Worm (Caenorhabditis elegans) whole organism, L4 larva: ENCODE results near the gene tax-6.
A peak's percentile ranks its signal among the peaks of the same experiment; 100 is the strongest.

Experiments
- D1046.2 ChIP-seq: fragments of 200-800 bp; sonication (Bioruptor generic); IDR thresholded peaks from 2 replicates; pipeline ENCODE4 v1.3.6; 2022; ENCODE audit warnings: missing genetic modification characterization, missing compliant biosample characterization
- F26F4.8 ChIP-seq: fragments of 200-800 bp; sonication (Bioruptor generic); conservative IDR thresholded peaks from 2 replicates; pipeline ENCODE4 v1.3.6; 2022; ENCODE audit warnings: missing genetic modification characterization, missing compliant biosample characterization
- F37D6.2 ChIP-seq: sonication (generic microtip); optimal IDR thresholded peaks from 2 replicates; lab custom pipeline; 2016; ENCODE audit warnings: mild to moderate bottlenecking, missing genetic modification characterization, missing compliant biosample characterization
- Y105C5A.15 ChIP-seq: fragments of 200-800 bp; sonication (Bioruptor generic); IDR thresholded peaks from 2 replicates; pipeline ENCODE4 v1.3.6; 2022; ENCODE audit warnings: missing genetic modification characterization, missing compliant biosample characterization
- ZK546.5 ChIP-seq, 2 experiments: sonication (generic microtip); optimal IDR thresholded peaks; 2 replicates each; lab custom pipeline; 2017; ENCODE audit warnings: missing biosample characterization in 2 of 2, missing genetic modification characterization in 2 of 2
- ama-1 ChIP-seq: fragments of 150-350 bp; optimal IDR thresholded peaks from 2 replicates; lab custom pipeline; 2014; ENCODE audit warnings: inconsistent platforms, mixed read lengths
- ceh-20 ChIP-seq: fragments of 200-800 bp; sonication (Bioruptor generic); IDR thresholded peaks from 2 replicates; pipeline ENCODE4 v1.3.6; 2022; ENCODE audit warnings: missing genetic modification reagents, missing genetic modification characterization, missing compliant biosample characterization
- ceh-28 ChIP-seq: fragments of 150-350 bp; optimal IDR thresholded peaks from 2 replicates; lab custom pipeline; 2014; ENCODE audit warnings: missing biosample characterization, missing genetic modification reagents, missing genetic modification characterization
- ceh-32 ChIP-seq: sonication (generic microtip); optimal IDR thresholded peaks from 2 replicates; lab custom pipeline; 2016; ENCODE audit warnings: mild to moderate bottlenecking, missing genetic modification characterization, missing compliant biosample characterization; ENCODE audit not compliant: poor library complexity
- ceh-62 ChIP-seq: sonication (generic microtip); optimal IDR thresholded peaks from 2 replicates; lab custom pipeline; 2017; ENCODE audit warnings: missing biosample characterization, missing genetic modification characterization
- ces-1 ChIP-seq: fragments of 150-350 bp; sonication (generic microtip); optimal IDR thresholded peaks from 4 replicates; lab custom pipeline; 2014; ENCODE audit warnings: missing biosample characterization, missing genetic modification reagents, missing genetic modification characterization
- cey-2 ChIP-seq: sonication (generic microtip); optimal IDR thresholded peaks from 3 replicates; lab custom pipeline; 2017; ENCODE audit warnings: missing genetic modification characterization, mild to moderate bottlenecking, missing compliant biosample characterization, antibody characterized with exemption, borderline replicate concordance; ENCODE audit not compliant: insufficient read depth
- daf-19 ChIP-seq: fragments of 200-800 bp; sonication (Bioruptor generic); conservative IDR thresholded peaks from 2 replicates; pipeline ENCODE4 v1.3.6; 2022; ENCODE audit warnings: missing genetic modification characterization, missing compliant biosample characterization
- daf-8 ChIP-seq: fragments of 200-800 bp; sonication (Bioruptor generic); IDR thresholded peaks from 2 replicates; pipeline ENCODE4 v1.3.6; 2022; ENCODE audit warnings: missing genetic modification characterization, missing compliant biosample characterization
- dmd-6 ChIP-seq: fragments of 200-800 bp; sonication (Bioruptor generic); IDR thresholded peaks from 2 replicates; pipeline ENCODE4 v1.3.6; 2022; ENCODE audit warnings: missing genetic modification reagents, missing genetic modification characterization, missing compliant biosample characterization
- dmd-9 ChIP-seq: fragments of 200-800 bp; sonication (Bioruptor generic); IDR thresholded peaks from 2 replicates; pipeline ENCODE4 v1.3.6; 2022; ENCODE audit warnings: missing genetic modification reagents, missing genetic modification characterization, missing compliant biosample characterization
- dpl-1 ChIP-seq: fragments of 150-350 bp; optimal IDR thresholded peaks from 2 replicates; lab custom pipeline; 2014; ENCODE audit warnings: missing biosample characterization, missing genetic modification reagents, missing genetic modification characterization
- duxl-1 ChIP-seq: sonication (generic microtip); optimal IDR thresholded peaks from 2 replicates; lab custom pipeline; 2016; ENCODE audit warnings: mild to moderate bottlenecking, missing genetic modification characterization, moderate library complexity, missing compliant biosample characterization; ENCODE audit not compliant: poor library complexity
- egl-43 ChIP-seq: fragments of 200-800 bp; sonication (Bioruptor generic); IDR thresholded peaks from 2 replicates; pipeline ENCODE4 v1.3.6; 2022; ENCODE audit warnings: missing genetic modification reagents, missing genetic modification characterization, missing compliant biosample characterization
- fkh-10 ChIP-seq: fragments of 150-350 bp; optimal IDR thresholded peaks from 2 replicates; lab custom pipeline; 2014; ENCODE audit warnings: missing biosample characterization, missing genetic modification reagents, missing genetic modification characterization
- fos-1 ChIP-seq: fragments of 150-350 bp; optimal IDR thresholded peaks from 2 replicates; lab custom pipeline; 2014; ENCODE audit warnings: missing biosample characterization, missing genetic modification characterization
- hmg-1.1 ChIP-seq: fragments of 200-800 bp; sonication (Bioruptor generic); IDR thresholded peaks from 2 replicates; pipeline ENCODE4 v1.3.6; 2022; ENCODE audit warnings: missing genetic modification reagents, missing genetic modification characterization, missing compliant biosample characterization
- lim-7 ChIP-seq: fragments of 200-800 bp; sonication (Bioruptor generic); IDR thresholded peaks from 2 replicates; pipeline ENCODE4 v1.3.6; 2022; ENCODE audit warnings: missing genetic modification characterization, missing compliant biosample characterization
- lin-1 ChIP-seq: fragments of 200-800 bp; sonication (Bioruptor generic); IDR thresholded peaks from 2 replicates; pipeline ENCODE4 v1.3.6; 2022; ENCODE audit warnings: missing genetic modification reagents, missing genetic modification characterization, missing compliant biosample characterization
- lin-15B ChIP-seq: fragments of 150-350 bp; sonication (generic microtip); optimal IDR thresholded peaks from 3 replicates; lab custom pipeline; 2014; ENCODE audit warnings: missing biosample characterization, missing genetic modification characterization
- lin-29 ChIP-seq: fragments of 200-800 bp; sonication (Bioruptor generic); IDR thresholded peaks from 2 replicates; pipeline ENCODE4 v1.3.6; 2022; ENCODE audit warnings: missing genetic modification reagents, missing genetic modification characterization, missing compliant biosample characterization
- lin-38 ChIP-seq: fragments of 200-800 bp; sonication (Bioruptor generic); IDR thresholded peaks from 2 replicates; pipeline ENCODE4 v1.3.6; 2022; ENCODE audit warnings: missing genetic modification reagents, missing genetic modification characterization, missing compliant biosample characterization
- lir-3 ChIP-seq: sonication (generic microtip); optimal IDR thresholded peaks from 2 replicates; lab custom pipeline; 2016; ENCODE audit warnings: mild to moderate bottlenecking, missing genetic modification characterization, missing compliant biosample characterization
- madf-5 ChIP-seq, 2 experiments: fragments of 200-800 bp; sonication (Bioruptor generic); IDR thresholded peaks; 2 replicates each; pipeline ENCODE4 v1.3.6; 2022; ENCODE audit warnings: missing compliant biosample characterization in 2 of 2, missing genetic modification characterization in 2 of 2
- mdt-29 ChIP-seq: fragments of 200-800 bp; sonication (Bioruptor generic); IDR thresholded peaks from 2 replicates; pipeline ENCODE4 v1.3.6; 2022; ENCODE audit warnings: missing genetic modification reagents, missing genetic modification characterization, missing compliant biosample characterization
- mes-2 ChIP-seq: sonication (generic microtip); optimal IDR thresholded peaks from 2 replicates; lab custom pipeline; 2016; ENCODE audit warnings: missing genotype, mild to moderate bottlenecking, missing genetic modification characterization, missing compliant biosample characterization; ENCODE audit not compliant: poor library complexity, severe bottlenecking
- nhr-10 ChIP-seq: fragments of 150-350 bp; optimal IDR thresholded peaks from 2 replicates; lab custom pipeline; 2014; ENCODE audit warnings: missing biosample characterization, missing genetic modification characterization
- nhr-102 ChIP-seq: sonication (generic microtip); optimal IDR thresholded peaks from 2 replicates; lab custom pipeline; 2016; ENCODE audit warnings: mild to moderate bottlenecking, missing genetic modification characterization, moderate library complexity, missing compliant biosample characterization
- nhr-41 ChIP-seq: fragments of 200-800 bp; sonication (Bioruptor generic); IDR thresholded peaks from 2 replicates; pipeline ENCODE4 v1.3.6; 2022; ENCODE audit warnings: missing genetic modification reagents, missing genetic modification characterization, missing compliant biosample characterization
- nhr-48 ChIP-seq: sonication (generic microtip); optimal IDR thresholded peaks from 2 replicates; lab custom pipeline; 2016; ENCODE audit warnings: mild to moderate bottlenecking, missing genetic modification characterization, missing compliant biosample characterization
- nhr-76 ChIP-seq: fragments of 150-350 bp; optimal IDR thresholded peaks from 2 replicates; lab custom pipeline; 2014; ENCODE audit warnings: missing biosample characterization, missing genetic modification characterization
- pqm-1 ChIP-seq: sonication (generic microtip); optimal IDR thresholded peaks from 2 replicates; lab custom pipeline; 2017; ENCODE audit warnings: missing biosample characterization, missing genetic modification characterization
- rbr-2 ChIP-seq: sonication (generic microtip); optimal IDR thresholded peaks from 2 replicates; lab custom pipeline; 2016; ENCODE audit warnings: missing genotype, missing genetic modification characterization, missing compliant biosample characterization
- saeg-2 ChIP-seq: fragments of 200-800 bp; sonication (Bioruptor generic); IDR thresholded peaks from 2 replicates; pipeline ENCODE4 v1.3.6; 2022; ENCODE audit warnings: missing genetic modification reagents, missing genetic modification characterization, missing compliant biosample characterization
- sdz-12 ChIP-seq: fragments of 200-800 bp; sonication (Bioruptor generic); optimal IDR thresholded peaks from 2 replicates; lab custom pipeline; 2018; ENCODE audit warnings: mild to moderate bottlenecking, missing genetic modification characterization, missing compliant biosample characterization
- set-16 ChIP-seq: fragments of 200-800 bp; sonication (Bioruptor generic); IDR thresholded peaks from 2 replicates; pipeline ENCODE4 v1.3.6; 2022; ENCODE audit warnings: missing genetic modification reagents, missing genetic modification characterization, missing compliant biosample characterization
- snpc-4 ChIP-seq: fragments of 150-350 bp; optimal IDR thresholded peaks from 2 replicates; lab custom pipeline; 2014; ENCODE audit warnings: missing biosample characterization, missing genetic modification characterization
- spr-3 ChIP-seq: fragments of 200-800 bp; sonication (Bioruptor generic); optimal IDR thresholded peaks from 2 replicates; lab custom pipeline; 2018; ENCODE audit warnings: mild to moderate bottlenecking, missing genetic modification characterization, missing compliant biosample characterization
- tra-1 ChIP-seq: fragments of 200-800 bp; sonication (Bioruptor generic); IDR thresholded peaks from 2 replicates; pipeline ENCODE4 v1.3.6; 2022; ENCODE audit warnings: missing genetic modification reagents, missing genetic modification characterization, missing compliant biosample characterization
- unc-130 ChIP-seq: sonication (generic microtip); optimal IDR thresholded peaks from 2 replicates; lab custom pipeline; 2016; ENCODE audit warnings: missing genetic modification reagents, missing genetic modification characterization, missing compliant biosample characterization
- unc-62 ChIP-seq, 3 experiments: fragments of 150-350 bp in 1 of 3; sonication (generic microtip); optimal IDR thresholded peaks in 2 of 3; peaks in 1 of 3; 1 replicate in 1 of 3; 2 replicates in 2 of 3; lab custom pipeline; 2014 to 2017; ENCODE audit warnings: missing biosample characterization in 3 of 3, missing genetic modification characterization in 3 of 3, missing genetic modification reagents in 3 of 3, missing genotype in 1 of 3
- vab-7 ChIP-seq: fragments of 200-800 bp; sonication (Bioruptor generic); IDR thresholded peaks from 2 replicates; pipeline ENCODE4 v1.3.6; 2022; ENCODE audit warnings: missing genetic modification reagents, missing genetic modification characterization, missing compliant biosample characterization
- zfp-2 ChIP-seq: sonication (generic microtip); optimal IDR thresholded peaks from 2 replicates; lab custom pipeline; 2016; ENCODE audit warnings: mild to moderate bottlenecking, missing genetic modification characterization, missing compliant biosample characterization
- zip-11 ChIP-seq: fragments of 200-800 bp; sonication (Bioruptor generic); IDR thresholded peaks from 2 replicates; pipeline ENCODE4 v1.3.6; 2022; ENCODE audit warnings: missing genetic modification characterization, missing compliant biosample characterization
- zip-2 ChIP-seq: fragments of 150-350 bp; optimal IDR thresholded peaks from 2 replicates; lab custom pipeline; 2014; ENCODE audit warnings: missing biosample characterization, missing genetic modification characterization
- ztf-7 ChIP-seq: fragments of 150-350 bp; optimal IDR thresholded peaks from 2 replicates; lab custom pipeline; 2014; ENCODE audit warnings: missing biosample characterization, missing genetic modification characterization

Gene tax-6

DNA sequence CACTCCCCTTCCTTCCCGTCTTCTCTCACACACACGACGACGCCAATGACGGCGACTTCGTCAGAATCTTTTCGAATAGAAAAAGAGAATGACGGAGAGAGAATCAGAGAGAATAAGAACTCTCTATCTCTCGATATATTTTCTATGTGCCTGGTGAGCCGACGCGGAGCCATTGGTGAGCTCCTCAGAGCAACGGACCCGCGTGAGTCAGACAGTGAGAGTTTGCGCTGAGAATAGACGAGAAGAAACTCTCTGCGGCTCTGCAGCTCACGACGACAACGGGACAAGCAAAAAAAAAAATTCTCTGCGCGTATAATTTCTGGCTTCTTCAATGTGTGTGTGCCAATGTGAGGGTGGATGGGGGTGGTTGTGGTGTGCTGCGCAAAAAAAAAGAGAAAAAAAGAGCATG, 1.4 kb downstream of the tax-6 start (continued):
- no peak for TF ChIP-seq lin-38
- TF ChIP-seq nhr-76: no peak
- no peak for TF ChIP-seq nhr-10 (tag; lab: Kevin White, UChicago)
- TF ChIP-seq ZK546.5 (tag; optimal IDR thresholded peaks at IDR 0.05; lab: Kevin White, UChicago): no peak
- no peak for TF ChIP-seq sdz-12 (GFP tag; lab: Kevin White, UChicago)
- no peak for TF ChIP-seq lin-29 (GFP tag; lab: Robert Waterston, UW)
- no peak for TF ChIP-seq ceh-32
- TF ChIP-seq spr-3 (GFP tag; lab: Kevin White, UChicago): no peak
- no peak for TF ChIP-seq lin-15B (tag; lab: Kevin White, UChicago)
- no peak for TF ChIP-seq daf-19 (GFP tag; lab: Robert Waterston, UW)
- no peak for TF ChIP-seq ceh-28
- peak; percentile 69 for TF ChIP-seq set-16 (GFP tag; lab: Robert Waterston, UW)
- TF ChIP-seq lir-3: no peak
- TF ChIP-seq duxl-1: no peak
- TF ChIP-seq ztf-7: no peak
- peak; percentile 29; the same call in 1 of the 2 replicates for TF ChIP-seq dmd-6 (GFP tag; lab: Robert Waterston, UW)
- no peak for TF ChIP-seq dmd-9
- no peak for TF ChIP-seq fos-1
- peak in 1 of 2 experiments; percentile 69 for TF ChIP-seq unc-62 (GFP tag; optimal IDR thresholded peaks at IDR 0.05 in 1 of 2; lab: Kevin White, UChicago)
- no peak for TF ChIP-seq unc-62 (tag; optimal IDR thresholded peaks at IDR 0.05; lab: Kevin White, UChicago)
- no peak for TF ChIP-seq nhr-102 (tag; lab: Kevin White, UChicago)
- TF ChIP-seq zip-2 (tag; lab: Kevin White, UChicago): no peak
- no peak for TF ChIP-seq ces-1 (GFP tag; lab: Kevin White, UChicago)
- no peak for TF ChIP-seq unc-130
- TF ChIP-seq D1046.2 (GFP tag; lab: Robert Waterston, UW): no peak
- TF ChIP-seq zfp-2 (tag; lab: Kevin White, UChicago): no peak
- TF ChIP-seq pqm-1 (tag; lab: Kevin White, UChicago): no peak
- no peak for TF ChIP-seq daf-8
- TF ChIP-seq zip-11 (GFP tag; lab: Robert Waterston, UW): no peak
- no peak for TF ChIP-seq saeg-2 (GFP tag; lab: Robert Waterston, UW)
- TF ChIP-seq ama-1 (lab: Kevin White, UChicago): no peak
- TF ChIP-seq rbr-2 (tag; lab: Kevin White, UChicago): peak; percentile 73
- TF ChIP-seq lin-1: no peak
- TF ChIP-seq hmg-1.1: peak; percentile 71
- peak; percentile 48; the same call in 1 of the 2 replicates for TF ChIP-seq tra-1
- TF ChIP-seq dpl-1 (GFP tag; lab: Kevin White, UChicago): no peak
- no peak for TF ChIP-seq nhr-48
- peak; percentile 31 for TF ChIP-seq mes-2
- peak; percentile 43 for TF ChIP-seq vab-7 (GFP tag; lab: Robert Waterston, UW)
- TF ChIP-seq egl-43: 0 out of 2 replicates have a peak, but pooled peaks have one; percentile 60
- no peak for TF ChIP-seq cey-2 (tag; lab: Kevin White, UChicago)
- TF ChIP-seq ceh-62 (tag; lab: Kevin White, UChicago): no peak
- no peak for TF ChIP-seq mdt-29 (GFP tag; lab: Robert Waterston, UW)
- TF ChIP-seq nhr-41 (GFP tag; lab: Robert Waterston, UW): no peak
- no peak for TF ChIP-seq Y105C5A.15 (GFP tag; lab: Robert Waterston, UW)
- TF ChIP-seq snpc-4 (tag; lab: Kevin White, UChicago): no peak
- peak; percentile 41 for TF ChIP-seq F37D6.2
- TF ChIP-seq F26F4.8 (GFP tag; lab: Robert Waterston, UW): no peak
- TF ChIP-seq madf-5 (GFP tag; IDR thresholded peaks at IDR 0.05; lab: Robert Waterston, UW): no peak
- TF ChIP-seq ceh-20: no peak
- no peak for TF ChIP-seq lim-7 (GFP tag; lab: Robert Waterston, UW)
- TF ChIP-seq fkh-10 (GFP tag; lab: Kevin White, UChicago): peak; percentile 63
